Worm (Caenorhabditis elegans): ENCODE measurements around the gene R03G8.3.

- TF ChIP-seq hmg-4 (GFP tag; optimal IDR thresholded peaks at IDR 0.05) (no peak), scrt-1 (GFP tag; IDR thresholded peaks at IDR 0.05) (no peak), F13C5.2 (tag; optimal IDR thresholded peaks at IDR 0.05) (no peak), tbx-11 (GFP tag; IDR thresholded peaks at IDR 0.05) (no peak)
These were observed 44.0 kb downstream of the R03G8.3 start, which contains the start of gene F09A5.2 for ce11 chrX:13134807-13135206.
